Fruit fly (Drosophila melanogaster): ENCODE results near the gene ChT.

dm6 chr3R:18681054-18681453 lies 650 bp downstream of the ChT start:
- no peak for TF ChIP-seq psq (optimal IDR thresholded peaks at IDR 0.05)
- TF ChIP-seq CG8478 (optimal IDR thresholded peaks at IDR 0.05) = no peak
- no peak for TF ChIP-seq pan (optimal IDR thresholded peaks at IDR 0.05)
- TF ChIP-seq Dll (optimal IDR thresholded peaks at IDR 0.05) = no peak

Data from whole organism.